Fruit fly (Drosophila melanogaster) whole organism, embryonic: ENCODE data around the gene CG31627.
A peak's percentile ranks its signal among the peaks of the same experiment; 100 is the strongest.

Experiments used
- Bgb ChIP-seq: fragments of 200-800 bp; sonication (Bioruptor generic); IDR thresholded peaks from 2 replicates; pipeline ENCODE4 v1.3.6; 2022; ENCODE audit warnings: missing biosample characterization, missing genetic modification characterization; ENCODE audit not compliant: partially characterized antibody
- CG10462 ChIP-seq: fragments of 200-800 bp; sonication (Bioruptor generic); optimal IDR thresholded peaks from 2 replicates; lab custom pipeline; 2016; ENCODE audit warnings: missing biosample characterization, missing genetic modification characterization
- CG10543 ChIP-seq: fragments of 200-800 bp; sonication (Bioruptor generic); optimal IDR thresholded peaks from 3 replicates; lab custom pipeline; 2017; ENCODE audit warnings: missing biosample characterization, mild to moderate bottlenecking, missing genetic modification characterization, moderate library complexity
- CG10959 ChIP-seq: fragments of 200-800 bp; sonication (Bioruptor generic); IDR thresholded peaks from 2 replicates; pipeline ENCODE4 v1.3.6; 2022; ENCODE audit warnings: missing biosample characterization, missing genetic modification characterization
- CG11247 ChIP-seq: fragments of 200-800 bp; sonication (Bioruptor generic); IDR thresholded peaks from 2 replicates; pipeline ENCODE4 v1.3.6; 2022; ENCODE audit warnings: missing biosample characterization, missing genetic modification characterization
- CG12219 ChIP-seq: fragments of 200-800 bp; sonication (Bioruptor generic); optimal IDR thresholded peaks from 3 replicates; lab custom pipeline; 2018; ENCODE audit warnings: missing biosample characterization, mild to moderate bottlenecking, missing genetic modification characterization
- CG1233 ChIP-seq: fragments of 200-800 bp; sonication (Bioruptor generic); optimal IDR thresholded peaks from 4 replicates; lab custom pipeline; 2018; ENCODE audit warnings: missing biosample characterization, mild to moderate bottlenecking, missing genetic modification characterization
- CG14965 ChIP-seq: fragments of 200-800 bp; sonication (Bioruptor generic); optimal IDR thresholded peaks from 2 replicates; lab custom pipeline; 2016; ENCODE audit warnings: missing biosample characterization, missing genetic modification characterization, borderline replicate concordance
- CG16815 ChIP-seq: fragments of 200-800 bp; sonication (Bioruptor generic); optimal IDR thresholded peaks from 3 replicates; lab custom pipeline; 2017; ENCODE audit warnings: missing biosample characterization, mild to moderate bottlenecking, missing genetic modification characterization
- CG17361 ChIP-seq: fragments of 200-800 bp; sonication (Bioruptor generic); IDR thresholded peaks from 3 replicates; pipeline ENCODE4 v1.3.6; 2022; ENCODE audit warnings: missing biosample characterization, missing genetic modification characterization
- CG17385 ChIP-seq: fragments of 200-800 bp; sonication (Bioruptor generic); optimal IDR thresholded peaks from 3 replicates; lab custom pipeline; 2018; ENCODE audit warnings: missing biosample characterization, mild to moderate bottlenecking, missing genetic modification characterization
- CG4328 ChIP-seq: fragments of 200-800 bp; sonication (Bioruptor generic); optimal IDR thresholded peaks from 3 replicates; lab custom pipeline; 2017; ENCODE audit warnings: missing biosample characterization, missing genetic modification reagents, missing genetic modification characterization
- CG4404 ChIP-seq: fragments of 200-800 bp; sonication (Bioruptor generic); IDR thresholded peaks from 2 replicates; pipeline ENCODE4 v1.3.6; 2022; ENCODE audit warnings: missing biosample characterization, missing genetic modification characterization
- CG4820 ChIP-seq: fragments of 200-800 bp; sonication (Bioruptor generic); optimal IDR thresholded peaks from 3 replicates; lab custom pipeline; 2016; ENCODE audit warnings: missing biosample characterization, missing genetic modification characterization
- CG5180 ChIP-seq: fragments of 200-800 bp; sonication (Bioruptor generic); optimal IDR thresholded peaks from 3 replicates; lab custom pipeline; 2017; ENCODE audit warnings: missing biosample characterization, missing genetic modification characterization, mild to moderate bottlenecking, moderate library complexity, missing genetic modification reagents
- CG5245 ChIP-seq: fragments of 200-800 bp; sonication (Bioruptor generic); optimal IDR thresholded peaks from 3 replicates; lab custom pipeline; 2016; ENCODE audit warnings: missing biosample characterization, missing genetic modification characterization
- CG5953 ChIP-seq: fragments of 200-800 bp; sonication (Bioruptor generic); IDR thresholded peaks from 2 replicates; pipeline ENCODE4 v1.3.6; 2022; ENCODE audit warnings: missing biosample characterization, missing genetic modification characterization
- CG6765 ChIP-seq: fragments of 200-800 bp; sonication (Bioruptor generic); optimal IDR thresholded peaks from 3 replicates; lab custom pipeline; 2017; ENCODE audit warnings: missing biosample characterization, mild to moderate bottlenecking, missing genetic modification characterization
- CG7271 ChIP-seq: fragments of 200-800 bp; sonication (Bioruptor generic); optimal IDR thresholded peaks from 2 replicates; lab custom pipeline; 2018; ENCODE audit warnings: missing biosample characterization, mild to moderate bottlenecking, missing genetic modification characterization, moderate library complexity
- CG7786 ChIP-seq: fragments of 200-800 bp; sonication (Bioruptor generic); optimal IDR thresholded peaks from 2 replicates; lab custom pipeline; 2016; ENCODE audit warnings: missing biosample characterization, missing genetic modification characterization
- CG8478 ChIP-seq: fragments of >200 bp; optimal IDR thresholded peaks from 2 replicates; lab custom pipeline; 2018
- CG9797 ChIP-seq: fragments of 200-800 bp; sonication (Bioruptor generic); optimal IDR thresholded peaks from 3 replicates; lab custom pipeline; 2018; ENCODE audit warnings: missing biosample characterization, mild to moderate bottlenecking, missing genetic modification characterization
- Doc2 ChIP-seq: fragments of 200-800 bp; sonication (Bioruptor generic); IDR thresholded peaks from 2 replicates; pipeline ENCODE4 v1.3.6; 2022; ENCODE audit warnings: missing biosample characterization, missing genetic modification characterization
- HLH4C ChIP-seq: fragments of 200-800 bp; sonication (Bioruptor generic); IDR thresholded peaks from 3 replicates; pipeline ENCODE4 v1.3.6; 2022; ENCODE audit warnings: missing biosample characterization, missing genetic modification characterization; ENCODE audit not compliant: partially characterized antibody
- HmgZ ChIP-seq: fragments of 200-800 bp; sonication (Bioruptor generic); optimal IDR thresholded peaks from 2 replicates; lab custom pipeline; 2018; ENCODE audit warnings: missing biosample characterization, mild to moderate bottlenecking, missing genetic modification characterization
- MTF-1 ChIP-seq: fragments of 200-800 bp; sonication (Bioruptor generic); optimal IDR thresholded peaks from 2 replicates; lab custom pipeline; 2018; ENCODE audit warnings: missing biosample characterization, mild to moderate bottlenecking, missing genetic modification characterization, borderline replicate concordance
- Mad ChIP-seq: fragments of 200-800 bp; sonication (Bioruptor generic); optimal IDR thresholded peaks from 2 replicates; lab custom pipeline; 2016; ENCODE audit warnings: missing biosample characterization, missing genetic modification characterization
- Med ChIP-seq: fragments of 200-800 bp; sonication (Bioruptor generic); peaks from one replicate; lab custom pipeline; 2016; ENCODE audit warnings: missing biosample characterization, missing genetic modification characterization, mild to moderate bottlenecking, inconsistent platforms, moderate library complexity
- Nf-YC ChIP-seq: fragments of 200-800 bp; optimal IDR thresholded peaks from 3 replicates; lab custom pipeline; 2019; ENCODE audit warnings: missing biosample characterization, mild to moderate bottlenecking, missing genetic modification characterization, moderate library complexity
- Sin3A ChIP-seq: fragments of >200 bp; optimal IDR thresholded peaks from 2 replicates; lab custom pipeline; 2018
- Spps ChIP-seq: fragments of 200-800 bp; sonication (Bioruptor generic); optimal IDR thresholded peaks from 2 replicates; lab custom pipeline; 2018; ENCODE audit warnings: missing biosample characterization, mild to moderate bottlenecking, missing genetic modification characterization
- Ssrp ChIP-seq: fragments of 200-800 bp; sonication (Bioruptor generic); optimal IDR thresholded peaks from 2 replicates; lab custom pipeline; 2018; ENCODE audit warnings: missing biosample characterization, mild to moderate bottlenecking, missing genetic modification characterization, moderate library complexity
- Tbp ChIP-seq: fragments of >200 bp; optimal IDR thresholded peaks from 2 replicates; lab custom pipeline; 2018; ENCODE audit warnings: missing biosample characterization, missing genetic modification characterization
- amos ChIP-seq: fragments of 200-800 bp; sonication (Bioruptor generic); IDR thresholded peaks from 2 replicates; pipeline ENCODE4 v1.3.6; 2022; ENCODE audit warnings: missing biosample characterization, missing genetic modification characterization; ENCODE audit not compliant: partially characterized antibody
- corto ChIP-seq: fragments of 200-800 bp; sonication (Bioruptor generic); optimal IDR thresholded peaks from 2 replicates; lab custom pipeline; 2016; ENCODE audit warnings: missing biosample characterization, mild to moderate bottlenecking, missing genetic modification characterization, moderate library complexity
- exex ChIP-seq: fragments of 200-800 bp; sonication (Bioruptor generic); optimal IDR thresholded peaks from 4 replicates; lab custom pipeline; 2018; ENCODE audit warnings: missing biosample characterization, mild to moderate bottlenecking, missing genetic modification characterization, moderate library complexity
- ftz-f1 ChIP-seq: fragments of 200-800 bp; sonication (Bioruptor generic); optimal IDR thresholded peaks from 2 replicates; lab custom pipeline; 2016; ENCODE audit warnings: missing biosample characterization, missing genetic modification characterization
- grau ChIP-seq: fragments of 200-800 bp; optimal IDR thresholded peaks from 3 replicates; lab custom pipeline; 2019; ENCODE audit warnings: missing biosample characterization, mild to moderate bottlenecking, missing genetic modification characterization, moderate library complexity
- h ChIP-seq: fragments of >200 bp; optimal IDR thresholded peaks from 2 replicates; lab custom pipeline; 2017
- her ChIP-seq: fragments of 200-800 bp; sonication (Bioruptor generic); optimal IDR thresholded peaks from 2 replicates; lab custom pipeline; 2016; ENCODE audit warnings: missing biosample characterization, missing genetic modification characterization
- kay ChIP-seq: fragments of 200-800 bp; sonication (Bioruptor generic); optimal IDR thresholded peaks from 2 replicates; lab custom pipeline; 2016; ENCODE audit warnings: missing biosample characterization, missing genetic modification characterization
- mam ChIP-seq: fragments of 200-800 bp; sonication (Bioruptor generic); optimal IDR thresholded peaks from 3 replicates; lab custom pipeline; 2016; ENCODE audit warnings: missing biosample characterization, missing genetic modification characterization
- otp ChIP-seq: fragments of 200-800 bp; sonication (Bioruptor generic); IDR thresholded peaks from 3 replicates; pipeline ENCODE4, ENCODE4 v1.3.6; 2022; ENCODE audit warnings: missing biosample characterization, missing genetic modification characterization
- ro ChIP-seq: fragments of 200-800 bp; sonication (Bioruptor generic); IDR thresholded peaks from 2 replicates; pipeline ENCODE4 v1.3.6; 2022; ENCODE audit warnings: missing biosample characterization, missing genetic modification characterization
- salm ChIP-seq: fragments of 200-800 bp; sonication (Bioruptor generic); optimal IDR thresholded peaks from 2 replicates; lab custom pipeline; 2018; ENCODE audit warnings: missing biosample characterization, mild to moderate bottlenecking, missing genetic modification characterization
- seq ChIP-seq: fragments of 200-800 bp; sonication (Bioruptor generic); IDR thresholded peaks from 2 replicates; pipeline ENCODE4 v1.3.6; 2022; ENCODE audit warnings: missing biosample characterization, missing genetic modification characterization
- sisA ChIP-seq: fragments of 200-800 bp; sonication (Bioruptor generic); IDR thresholded peaks from 2 replicates; pipeline ENCODE4 v1.3.6; 2022; ENCODE audit warnings: missing biosample characterization, missing genetic modification characterization
- slou ChIP-seq: fragments of 200-800 bp; sonication (Bioruptor generic); optimal IDR thresholded peaks from 3 replicates; lab custom pipeline; 2016; ENCODE audit warnings: missing biosample characterization, missing genetic modification characterization
- ssp ChIP-seq: fragments of 200-800 bp; sonication (Bioruptor generic); IDR thresholded peaks from 2 replicates; pipeline ENCODE4 v1.3.6; 2022; ENCODE audit warnings: missing biosample characterization, missing genetic modification characterization
- trem ChIP-seq: fragments of 200-800 bp; optimal IDR thresholded peaks from 3 replicates; lab custom pipeline; 2019; ENCODE audit warnings: missing biosample characterization, mild to moderate bottlenecking, missing genetic modification characterization, moderate library complexity
- twi ChIP-seq: fragments of 200-800 bp; optimal IDR thresholded peaks from 2 replicates; lab custom pipeline; 2019; ENCODE audit warnings: missing biosample characterization, mild to moderate bottlenecking, missing genetic modification characterization, moderate library complexity
- unc-4 ChIP-seq: fragments of 200-800 bp; sonication (Bioruptor generic); IDR thresholded peaks from 2 replicates; pipeline ENCODE4 v1.3.6; 2022; ENCODE audit warnings: missing biosample characterization, missing genetic modification characterization; ENCODE audit not compliant: partially characterized antibody
- wor ChIP-seq: fragments of 200-800 bp; sonication (Bioruptor generic); IDR thresholded peaks from 2 replicates; pipeline ENCODE4 v1.3.6; 2022; ENCODE audit warnings: missing biosample characterization, missing genetic modification characterization

Gene CG31627

DNA sequence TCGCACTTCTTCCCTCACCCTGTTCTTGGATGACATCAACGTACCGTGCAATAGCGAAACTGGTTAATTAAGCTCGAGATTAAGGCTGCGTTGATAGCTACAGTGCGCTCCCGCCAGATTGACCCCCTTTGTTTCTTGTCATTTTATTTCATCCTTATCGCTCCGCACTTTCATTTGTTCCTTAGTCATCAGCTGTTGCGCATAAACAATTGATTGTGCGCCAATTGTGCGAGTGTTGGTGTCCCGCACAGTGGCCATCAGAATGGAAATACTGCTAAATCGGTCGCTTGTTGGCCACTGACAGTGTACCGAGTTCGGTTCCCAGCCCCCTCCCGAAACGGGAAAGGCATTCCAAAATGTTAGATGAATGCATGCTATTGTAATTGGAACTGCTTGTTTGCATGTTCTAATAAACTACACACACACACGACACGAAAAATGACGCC is 46.6 kb downstream of the CG31627 start (continued):
- TF ChIP-seq seq (0 out of 2 replicates have a peak, but pooled peaks have one; percentile 21), Doc2 (GFP tag; lab: Robert Waterston, UW) (no peak), CG12219 (GFP tag; lab: Kevin White, UChicago) (no peak), CG4820 (GFP tag; lab: Kevin White, UChicago) (no peak), CG7786 (no peak), CG10543 (GFP tag; lab: Kevin White, UChicago) (peak; percentile 62), ro (no peak), unc-4 (GFP tag; lab: Robert Waterston, UW) (no peak), CG16815 (GFP tag; lab: Kevin White, UChicago) (no peak), Tbp (no peak), CG11247 (GFP tag; lab: Robert Waterston, UW) (no peak), CG10462 (GFP tag; lab: Kevin White, UChicago) (no peak), corto (GFP tag; lab: Kevin White, UChicago) (no peak), Spps (tag; lab: Kevin White, UChicago) (no peak), Sin3A (lab: Kevin White, UChicago) (no peak), kay (no peak), twi (tag; lab: Kevin White, UChicago) (no peak), CG5245 (no peak), CG8478 (lab: Kevin White, UChicago) (no peak), amos (no peak), exex (tag; lab: Kevin White, UChicago) (peak; percentile 1), mam (GFP tag; lab: Kevin White, UChicago) (no peak), Mad (GFP tag; lab: Kevin White, UChicago) (no peak), slou (GFP tag; lab: Kevin White, UChicago) (no peak), ftz-f1 (GFP tag; lab: Kevin White, UChicago) (peak; percentile 11), her (GFP tag; lab: Kevin White, UChicago) (no peak), h (lab: Kevin White, UChicago) (no peak), CG6765 (no peak), salm (tag; lab: Kevin White, UChicago) (no peak), HmgZ (tag; lab: Kevin White, UChicago) (no peak), Ssrp (tag; lab: Kevin White, UChicago) (no peak), trem (tag; lab: Kevin White, UChicago) (no peak), otp (no peak), CG17361 (GFP tag; lab: Robert Waterston, UW) (no peak), CG14965 (no peak), CG17385 (GFP tag; lab: Kevin White, UChicago) (peak; percentile 15), ssp (no peak), HLH4C (GFP tag; lab: Robert Waterston, UW) (no peak), Nf-YC (tag; lab: Kevin White, UChicago) (no peak), sisA (GFP tag; lab: Robert Waterston, UW) (no peak), wor (GFP tag; lab: Robert Waterston, UW) (no peak), CG9797 (GFP tag; lab: Kevin White, UChicago) (no peak), CG5953 (GFP tag; lab: Robert Waterston, UW) (no peak), Med (GFP tag; lab: Kevin White, UChicago) (peak; percentile 71), CG4328 (peak; percentile 5), CG10959 (GFP tag; lab: Robert Waterston, UW) (no peak), grau (peak; percentile 76), CG7271 (tag; lab: Kevin White, UChicago) (no peak), CG5180 (GFP tag; lab: Kevin White, UChicago) (no peak), CG4404 (GFP tag; lab: Robert Waterston, UW) (no peak), CG1233 (GFP tag; lab: Kevin White, UChicago) (no peak), MTF-1 (GFP tag; lab: Kevin White, UChicago) (no peak), Bgb (GFP tag; lab: Robert Waterston, UW) (peak; percentile 41; the same call in 1 of the 2 replicates)
